Worm (Caenorhabditis elegans) whole organism, L3 larva: Measurements from ENCODE around the gene fut-6.

Experiments used
- R02D3.7 ChIP-seq: fragments of 150-350 bp; optimal IDR thresholded peaks from 2 replicates; lab custom pipeline; 2014; ENCODE audit warnings: missing biosample characterization, missing genetic modification characterization
- aly-2 ChIP-seq: fragments of 150-350 bp; optimal IDR thresholded peaks from 2 replicates; lab custom pipeline; 2014; ENCODE audit warnings: missing biosample characterization, missing genetic modification characterization
- ama-1 ChIP-seq: fragments of 150-350 bp; optimal IDR thresholded peaks from 2 replicates; lab custom pipeline; 2018
- ceh-28 ChIP-seq: fragments of 150-350 bp; optimal IDR thresholded peaks from 2 replicates; lab custom pipeline; 2014; ENCODE audit warnings: missing biosample characterization, missing genetic modification reagents, missing genetic modification characterization
- ceh-82 ChIP-seq: fragments of 150-350 bp; optimal IDR thresholded peaks from 2 replicates; lab custom pipeline; 2014; ENCODE audit warnings: missing biosample characterization, missing genetic modification characterization
- ceh-9 ChIP-seq: sonication (generic microtip); optimal IDR thresholded peaks from 2 replicates; lab custom pipeline; 2018; ENCODE audit warnings: missing biosample characterization, missing genetic modification characterization
- egl-27 ChIP-seq: sonication (generic microtip); optimal IDR thresholded peaks from 4 replicates; lab custom pipeline; 2017; ENCODE audit warnings: missing biosample characterization, missing genetic modification reagents, missing genetic modification characterization
- egl-5 ChIP-seq: fragments of 150-350 bp; optimal IDR thresholded peaks from 2 replicates; lab custom pipeline; 2017; ENCODE audit warnings: missing biosample characterization, missing genetic modification reagents, missing genetic modification characterization, inconsistent platforms
- elt-1 ChIP-seq: fragments of 150-350 bp; optimal IDR thresholded peaks from 2 replicates; lab custom pipeline; 2014; ENCODE audit warnings: missing biosample characterization, missing genetic modification characterization
- elt-2 ChIP-seq: sonication (generic microtip); optimal IDR thresholded peaks from 2 replicates; lab custom pipeline; 2016; ENCODE audit warnings: missing genetic modification reagents, mild to moderate bottlenecking, missing genetic modification characterization, missing compliant biosample characterization
- elt-3 ChIP-seq, 3 experiments: fragments of 150-350 bp in 1 of 3; sonication (generic microtip) in 2 of 3; optimal IDR thresholded peaks; 2 replicates in 2 of 3; 4 replicates in 1 of 3; lab custom pipeline; 2014 to 2017; ENCODE audit warnings: missing biosample characterization in 3 of 3, missing genetic modification characterization in 3 of 3
- eor-1 ChIP-seq, 2 experiments: fragments of 150-350 bp; optimal IDR thresholded peaks; 2 replicates each; lab custom pipeline; 2014 to 2018; ENCODE audit warnings: missing biosample characterization in 2 of 2, missing genetic modification characterization in 2 of 2
- fkh-10 ChIP-seq: sonication (generic microtip); optimal IDR thresholded peaks from 2 replicates; lab custom pipeline; 2017; ENCODE audit warnings: missing biosample characterization, missing genetic modification reagents, missing genetic modification characterization
- hmg-11 ChIP-seq: sonication (generic microtip); optimal IDR thresholded peaks from 2 replicates; lab custom pipeline; 2016; ENCODE audit warnings: missing genetic modification characterization, missing compliant biosample characterization
- lin-15B ChIP-seq: fragments of 150-350 bp; optimal IDR thresholded peaks from 2 replicates; lab custom pipeline; 2014; ENCODE audit warnings: missing biosample characterization, missing genetic modification characterization
- mml-1 ChIP-seq: fragments of 150-350 bp; sonication (generic microtip); optimal IDR thresholded peaks from 3 replicates; lab custom pipeline; 2014; ENCODE audit warnings: missing biosample characterization, missing genetic modification characterization
- nfya-1 ChIP-seq: sonication (generic microtip); optimal IDR thresholded peaks from 2 replicates; lab custom pipeline; 2017; ENCODE audit warnings: missing genetic modification characterization, mild to moderate bottlenecking, missing compliant biosample characterization, antibody characterized with exemption, moderate library complexity; ENCODE audit not compliant: insufficient read depth
- nhr-11 ChIP-seq: fragments of 150-350 bp; optimal IDR thresholded peaks from 2 replicates; lab custom pipeline; 2014; ENCODE audit warnings: missing biosample characterization, missing genetic modification characterization
- nhr-23 ChIP-seq: fragments of 150-350 bp; optimal IDR thresholded peaks from 2 replicates; lab custom pipeline; 2014; ENCODE audit warnings: missing biosample characterization, missing genetic modification reagents, missing genetic modification characterization
- nhr-237 ChIP-seq: fragments of 150-350 bp; optimal IDR thresholded peaks from 2 replicates; lab custom pipeline; 2014; ENCODE audit warnings: missing biosample characterization, missing genetic modification characterization
- nhr-25 ChIP-seq: sonication (generic microtip); optimal IDR thresholded peaks from 2 replicates; lab custom pipeline; 2017; ENCODE audit warnings: missing biosample characterization, missing genetic modification characterization
- nhr-28 ChIP-seq: fragments of 150-350 bp; optimal IDR thresholded peaks from 2 replicates; lab custom pipeline; 2014; ENCODE audit warnings: missing biosample characterization, missing genetic modification characterization
- nhr-43 ChIP-seq: sonication (generic microtip); optimal IDR thresholded peaks from 2 replicates; lab custom pipeline; 2016; ENCODE audit warnings: mild to moderate bottlenecking, missing genetic modification characterization, missing compliant biosample characterization; ENCODE audit not compliant: poor library complexity, severe bottlenecking
- nhr-67 ChIP-seq: fragments of 150-350 bp; optimal IDR thresholded peaks from 2 replicates; lab custom pipeline; 2014; ENCODE audit warnings: missing biosample characterization, missing genetic modification characterization
- nhr-77 ChIP-seq: fragments of 150-350 bp; optimal IDR thresholded peaks from 2 replicates; lab custom pipeline; 2014; ENCODE audit warnings: missing biosample characterization, missing genetic modification characterization
- pha-4 ChIP-seq: fragments of 150-350 bp; optimal IDR thresholded peaks from 2 replicates; lab custom pipeline; 2014; ENCODE audit warnings: missing biosample characterization, missing genetic modification reagents, missing genetic modification characterization
- unc-39 ChIP-seq: sonication (generic microtip); optimal IDR thresholded peaks from 4 replicates; lab custom pipeline; 2017; ENCODE audit warnings: missing biosample characterization, missing genetic modification characterization
- unc-62 ChIP-seq: fragments of 150-350 bp; sonication (generic microtip); optimal IDR thresholded peaks from 4 replicates; lab custom pipeline; 2014; ENCODE audit warnings: missing biosample characterization, missing genetic modification reagents, missing genetic modification characterization
- zag-1 ChIP-seq: fragments of 150-350 bp; optimal IDR thresholded peaks from 2 replicates; lab custom pipeline; 2014; ENCODE audit warnings: missing biosample characterization, missing genetic modification characterization
- ztf-11 ChIP-seq: fragments of 150-350 bp; optimal IDR thresholded peaks from 2 replicates; lab custom pipeline; 2014; ENCODE audit warnings: missing biosample characterization, missing genetic modification characterization
- ztf-4 ChIP-seq: fragments of 150-350 bp; optimal IDR thresholded peaks from 2 replicates; lab custom pipeline; 2014; ENCODE audit warnings: missing biosample characterization, missing genetic modification characterization

The fut-6 gene

DNA sequence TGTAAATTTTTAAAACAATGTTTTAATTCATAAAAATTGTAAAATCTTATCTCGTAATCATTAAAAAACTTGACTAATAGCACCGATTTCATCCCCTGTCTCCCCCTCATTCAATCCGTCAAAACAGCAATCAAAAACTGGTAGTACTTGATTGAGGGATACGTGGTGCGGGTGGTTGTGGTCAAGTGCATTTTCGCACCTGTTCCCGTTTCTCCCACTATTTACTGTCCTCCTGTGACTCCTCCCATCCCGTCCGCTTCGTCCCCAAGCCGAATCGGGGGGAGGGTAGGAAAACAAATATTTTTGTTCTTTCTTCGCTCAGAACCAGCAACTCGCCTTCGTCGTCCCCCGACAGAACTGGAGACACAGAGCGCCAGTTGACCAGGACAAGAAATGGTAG is 6.9 kb downstream of the fut-6 start, which contains the start of gene lgc-27:
Gene lgc-27, plus strand, starts transcription at position 301 of the 400 bp plus-strand sequence.
- TF ChIP-seq ceh-9 (no peak), pha-4 (tag; lab: Kevin White, UChicago) (peak; percentile 16)

DNA sequence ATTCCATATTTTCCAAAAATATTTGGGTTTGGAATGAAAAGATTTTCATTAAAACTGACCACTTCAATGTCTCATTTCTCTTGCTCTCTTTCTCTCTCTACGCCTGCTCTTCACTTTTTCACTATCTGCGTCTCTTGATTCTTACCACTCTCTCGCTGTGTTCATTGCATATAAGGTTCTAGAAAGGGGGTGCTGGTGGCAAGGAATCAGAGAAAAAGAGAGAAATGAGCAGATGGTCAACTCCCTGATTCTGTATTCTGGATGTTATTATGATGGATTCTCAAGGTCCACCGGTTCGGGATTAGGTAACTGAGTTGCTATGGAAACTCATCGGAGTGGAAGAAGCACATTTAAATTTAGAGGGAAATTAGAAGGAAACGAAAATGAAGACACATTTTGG is 15.0 kb downstream of the fut-6 start:
- TF ChIP-seq nhr-77 (no peak), nfya-1 (tag; lab: Kevin White, UChicago) (peak; percentile 22), ceh-82 (tag; lab: Kevin White, UChicago) (no peak)
- TF ChIP-seq, all 47 proteins: peak for 1

DNA sequence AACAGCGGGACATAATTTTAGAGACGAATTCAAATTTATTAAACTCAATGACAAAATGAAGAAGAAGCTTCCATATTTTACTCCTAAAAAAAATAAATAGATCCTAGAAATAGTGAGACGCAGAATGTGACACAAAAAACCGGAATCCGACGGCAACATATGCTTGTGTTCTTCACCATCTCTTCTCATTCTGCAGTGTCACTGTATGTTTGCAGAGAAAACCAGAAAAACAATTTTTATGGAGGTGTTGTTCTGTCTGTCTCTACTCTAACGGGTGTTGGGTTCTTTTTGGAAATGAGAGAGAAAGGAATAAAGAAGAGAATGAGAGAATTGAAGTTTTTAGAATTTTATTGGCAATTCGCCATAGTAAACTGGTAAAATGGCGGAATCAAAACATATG is 16.8 kb downstream of the fut-6 start:
- peak; percentile 7 for TF ChIP-seq nhr-43 (tag; lab: Kevin White, UChicago)
- no peak for TF ChIP-seq ceh-28 (tag; lab: Kevin White, UChicago)
- no peak for TF ChIP-seq zag-1 (tag; lab: Kevin White, UChicago)
- TF ChIP-seq egl-27, result no peak
- TF ChIP-seq nhr-77, result no peak
- TF ChIP-seq nhr-23 (tag; lab: Kevin White, UChicago), result peak; percentile 66
- TF ChIP-seq ztf-4 (tag; lab: Kevin White, UChicago), result no peak
- TF ChIP-seq, all 47 proteins: peak for 2

DNA sequence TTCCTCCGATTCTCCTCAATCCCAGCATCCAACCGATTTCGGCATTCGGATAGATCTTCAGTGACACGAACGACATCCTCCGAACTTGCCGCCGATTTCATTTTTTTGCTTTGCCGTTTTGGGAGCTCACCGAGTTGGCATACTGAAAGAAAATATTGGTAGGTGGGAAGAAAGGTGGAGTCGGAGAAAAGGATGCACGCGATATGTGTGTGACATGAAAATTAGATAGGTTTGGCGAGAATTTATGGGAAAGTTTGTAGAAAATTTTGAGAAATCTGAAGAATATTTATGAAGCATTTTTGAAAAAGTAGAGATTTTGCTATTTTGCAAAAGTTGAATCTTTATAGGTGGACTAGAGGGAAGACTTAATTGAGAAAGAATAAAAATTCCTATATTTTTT is 17.5 kb downstream of the fut-6 start, which contains the start of gene che-10:
Gene che-10, minus strand, starts transcription at position 101 of the 400 bp plus-strand sequence.
- TF ChIP-seq aly-2 (tag; lab: Kevin White, UChicago) (no peak), nhr-11 (tag; lab: Kevin White, UChicago) (no peak), eor-1 (tag; optimal IDR thresholded peaks at IDR 0.05; lab: Kevin White, UChicago) (no peak), elt-2 (tag; lab: Kevin White, UChicago) (no peak), R02D3.7 (tag; lab: Kevin White, UChicago) (no peak), nhr-67 (tag; lab: Kevin White, UChicago) (no peak)

DNA sequence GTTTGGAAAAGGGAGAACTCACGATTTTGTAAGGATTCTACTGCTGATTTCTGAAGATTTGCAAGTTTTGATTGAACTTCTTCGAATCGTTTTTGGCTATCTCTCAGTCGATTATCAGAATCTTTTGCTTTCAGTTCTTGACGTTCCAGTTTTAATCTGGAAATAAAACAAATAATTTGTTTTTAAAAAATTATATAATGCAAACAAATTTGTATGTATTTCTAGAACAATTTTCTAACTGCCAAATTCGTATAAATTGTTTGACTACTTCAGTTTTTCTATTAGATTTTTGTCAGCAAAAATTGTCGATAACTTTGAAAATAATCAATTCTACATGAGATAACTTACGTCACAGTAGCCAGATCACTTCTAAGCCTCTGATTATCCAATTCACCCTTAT is 24.3 kb downstream of the fut-6 start:
- no peak for TF ChIP-seq egl-5 (tag; lab: Kevin White, UChicago)

DNA sequence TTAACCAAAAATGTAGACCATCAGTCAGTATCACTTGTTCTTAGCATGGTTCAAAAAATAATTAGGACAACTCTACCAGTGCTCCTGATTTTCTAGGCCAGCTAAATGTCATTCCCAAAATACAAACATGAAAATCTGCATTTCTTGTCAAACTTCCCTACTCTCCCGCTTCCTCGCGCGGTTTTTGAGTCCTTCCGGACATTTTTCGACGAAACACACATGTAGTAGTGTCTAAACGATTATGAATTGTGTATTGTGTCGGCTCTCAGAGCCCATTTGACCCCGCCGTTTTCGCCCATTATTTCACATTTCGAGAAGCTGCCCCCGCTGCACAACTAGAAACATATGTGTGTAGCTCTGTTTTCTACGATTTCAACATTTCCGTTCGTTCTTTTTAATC is 29.1 kb downstream of the fut-6 start, which contains the start of gene F35D11.1:
Gene F35D11.1, plus strand, starts transcription at position 301 of the 400 bp plus-strand sequence.
- TF ChIP-seq nhr-23 (tag; lab: Kevin White, UChicago) (no peak), eor-1 (tag; optimal IDR thresholded peaks at IDR 0.05; lab: Kevin White, UChicago) (no peak), nhr-25 (tag; lab: Kevin White, UChicago) (no peak), ceh-28 (tag; lab: Kevin White, UChicago) (no peak), ceh-82 (tag; lab: Kevin White, UChicago) (no peak), unc-62 (GFP tag; lab: Kevin White, UChicago) (no peak), nhr-237 (tag; lab: Kevin White, UChicago) (no peak), hmg-11 (tag; lab: Kevin White, UChicago) (no peak), nhr-77 (no peak), lin-15B (tag; lab: Kevin White, UChicago) (no peak), elt-3 (tag; optimal IDR thresholded peaks at IDR 0.05; lab: Kevin White, UChicago) (no peak)

DNA sequence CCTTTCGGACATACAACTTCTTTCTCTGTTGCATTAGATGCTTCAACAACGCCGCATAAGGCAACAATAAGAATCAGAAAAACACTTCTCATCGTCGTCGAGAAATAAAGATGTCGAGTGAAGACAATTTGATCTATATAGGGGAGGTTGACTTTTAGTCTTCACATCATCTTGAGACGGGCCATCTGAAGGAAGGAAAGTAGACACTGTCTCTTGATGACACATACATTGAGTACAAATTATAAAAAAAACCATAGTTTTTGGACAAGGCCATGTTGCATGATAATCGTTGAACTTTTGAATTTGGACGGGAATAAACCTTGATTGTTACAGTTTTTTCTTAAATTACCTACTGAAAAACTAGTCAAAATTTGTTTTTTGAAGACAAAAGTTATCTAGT is 34.1 kb downstream of the fut-6 start, which contains the start of gene clec-139:
Gene clec-139, minus strand, starts transcription at position 101 of the 400 bp plus-strand sequence.
- TF ChIP-seq egl-27, result no peak
- TF ChIP-seq, all 47 proteins: peak for 0

DNA sequence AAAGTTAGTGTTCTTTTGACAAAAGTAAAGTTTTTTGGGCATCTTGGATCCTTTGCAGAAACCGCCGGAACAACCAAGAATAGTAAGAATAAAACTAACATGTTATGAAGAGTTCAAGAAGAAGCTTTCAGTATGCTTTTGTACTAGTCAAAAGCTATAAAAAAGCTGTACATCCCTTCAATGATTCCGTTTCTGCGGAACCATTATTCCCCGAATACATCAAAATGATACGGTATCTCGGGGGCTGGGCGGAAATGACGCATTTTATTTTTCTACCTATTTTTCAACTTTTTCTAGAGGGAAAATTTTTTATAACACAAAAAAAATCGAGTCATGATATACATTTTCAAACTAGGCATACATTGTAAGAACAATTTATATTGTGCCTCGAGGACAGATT is 36.0 kb downstream of the fut-6 start, which contains the start of gene clec-138:
Gene clec-138, minus strand, starts transcription at position 101 of the 400 bp plus-strand sequence.
- TF ChIP-seq R02D3.7 (tag; lab: Kevin White, UChicago), result no peak
- no peak for TF ChIP-seq nhr-28 (tag; lab: Kevin White, UChicago)
- no peak for TF ChIP-seq mml-1 (tag; lab: Kevin White, UChicago)
- TF ChIP-seq fkh-10 (GFP tag; lab: Kevin White, UChicago), result no peak
- no peak for TF ChIP-seq nhr-23 (tag; lab: Kevin White, UChicago)
- TF ChIP-seq nhr-67 (tag; lab: Kevin White, UChicago), result no peak
- no peak for TF ChIP-seq ceh-9
- TF ChIP-seq egl-27, result no peak
- no peak for TF ChIP-seq nhr-11 (tag; lab: Kevin White, UChicago)
- no peak for TF ChIP-seq ama-1 (lab: Kevin White, UChicago)
- no peak for TF ChIP-seq nhr-25 (tag; lab: Kevin White, UChicago)
- TF ChIP-seq ztf-11 (tag; lab: Kevin White, UChicago), result no peak
- no peak for TF ChIP-seq elt-1 (tag; lab: Kevin White, UChicago)
- no peak for TF ChIP-seq unc-39
